Worm (Caenorhabditis elegans): Measurements from ENCODE around the gene srx-63.

DNA sequence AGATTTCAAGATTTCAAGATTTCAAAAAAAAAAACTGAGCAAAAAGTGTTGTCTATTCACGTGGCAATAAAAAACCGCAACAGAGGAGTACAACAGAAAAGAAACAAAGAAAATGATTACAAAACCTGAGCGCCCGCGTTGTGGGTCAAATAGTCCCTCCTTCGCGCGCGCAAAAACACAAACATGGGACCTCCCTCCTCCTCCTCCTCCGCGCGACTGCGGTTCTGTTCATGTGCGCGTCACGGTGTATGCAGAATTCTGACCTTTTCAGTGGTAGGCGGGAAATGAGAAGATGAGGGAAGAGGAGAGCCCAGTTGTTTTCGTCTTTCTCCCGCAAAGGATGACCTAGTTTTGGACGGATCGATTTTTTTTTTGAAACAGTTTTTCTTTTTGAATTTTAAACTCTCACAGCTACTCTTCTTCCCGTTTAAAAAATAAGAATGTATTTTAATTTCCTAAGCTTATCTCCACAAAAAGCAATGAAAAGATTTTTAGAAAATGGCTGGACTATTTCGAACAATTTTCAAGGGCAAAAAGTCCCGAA lies 39.0 kb upstream of the srx-63 start, which contains the start of gene C17E7.4:
- TF ChIP-seq unc-39 (tag; optimal IDR thresholded peaks at IDR 0.05): no peak
- no peak for TF ChIP-seq mep-1 (tag; optimal IDR thresholded peaks at IDR 0.05)
